Worm (Caenorhabditis elegans): ENCODE measurements around the gene fbxb-6.
"Not testable (repeated sequence)": the region's sequence is repeated elsewhere in the genome, so short reads cannot be mapped to it uniquely, and the experiment has no call there.

fbxb-6 gene

DNA sequence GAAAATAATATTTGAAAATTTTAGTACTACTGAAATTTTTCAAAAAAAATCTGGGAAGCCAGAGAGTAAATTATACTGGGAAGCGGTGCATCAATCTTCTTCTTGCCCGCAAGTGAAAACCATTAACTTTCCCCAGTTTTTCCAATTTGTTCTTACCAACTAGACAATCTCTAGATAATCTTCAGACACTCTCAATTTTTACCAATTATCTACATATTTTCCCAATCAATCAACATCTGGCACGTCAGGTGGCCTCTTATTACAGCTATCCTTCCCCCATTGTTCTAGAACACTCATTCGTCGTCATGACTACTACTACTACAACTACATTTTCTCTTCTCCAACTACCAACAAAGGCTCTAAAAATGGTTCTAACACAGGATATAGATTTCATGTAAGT, at the start of gene fbxb-6:
Gene fbxb-6 (plus strand): TSS at position 301 of the 400 bp plus-strand sequence.
- TF ChIP-seq unc-62 (GFP tag; optimal IDR thresholded peaks at IDR 0.05), result no peak

ce11 chrII:2023514-2023913, 41.1 kb upstream of the fbxb-6 start, which contains the start of gene cya-2:
Gene cya-2, minus strand, starts transcription at chrII:2023614.
- not testable (repeated sequence) for TF ChIP-seq unc-62 (GFP tag; optimal IDR thresholded peaks at IDR 0.05)

DNA sequence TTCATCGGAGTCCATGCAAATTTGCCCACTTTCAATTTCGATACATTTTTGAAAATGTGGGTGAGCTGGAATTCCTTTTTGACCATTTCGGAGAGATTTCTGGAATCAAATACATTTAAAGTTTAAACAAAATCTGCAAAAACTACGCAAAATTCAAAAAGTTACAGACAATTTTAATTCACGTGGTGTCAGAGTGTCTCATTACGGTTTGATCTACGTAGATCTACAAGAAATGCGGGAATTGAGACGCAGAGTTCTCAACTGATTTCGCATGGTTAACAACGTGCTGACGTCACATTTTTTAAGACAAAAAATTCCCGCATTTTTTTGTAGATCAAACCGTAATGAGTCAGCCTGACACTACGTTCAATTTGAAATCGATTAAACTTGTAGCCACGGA, 38.1 kb upstream of the fbxb-6 start, which contains the start of gene bath-21:
Gene bath-21 (minus strand): TSS at position 101 of the 400 bp plus-strand sequence.
- no peak for TF ChIP-seq unc-62 (GFP tag; optimal IDR thresholded peaks at IDR 0.05)

DNA sequence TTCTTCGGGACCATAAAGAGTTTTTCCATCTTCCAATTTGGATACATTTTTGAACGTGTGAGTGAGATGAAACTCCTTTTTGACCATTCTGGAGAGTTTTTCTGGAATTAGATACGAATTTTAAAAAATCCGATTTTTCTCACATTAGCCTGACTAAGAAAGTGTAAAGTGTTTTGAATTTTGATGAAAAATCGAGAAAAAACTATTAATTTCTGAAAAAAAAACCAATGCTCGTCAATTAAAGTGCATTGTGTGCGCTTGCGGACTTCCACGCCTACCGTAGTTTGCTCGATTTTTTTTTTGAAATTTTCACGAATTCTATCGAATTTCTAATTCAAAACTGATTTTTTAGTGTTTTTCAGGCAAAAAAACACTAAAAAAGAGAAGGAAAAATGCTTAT, 35.9 kb upstream of the fbxb-6 start, which contains the start of gene bath-1:
Gene bath-1 (minus strand): TSS at position 101 of the 400 bp plus-strand sequence.
- TF ChIP-seq unc-62 (GFP tag; optimal IDR thresholded peaks at IDR 0.05), result no peak

ce11 chrII:2030367-2030766, 34.2 kb upstream of the fbxb-6 start, which contains the start of gene bath-3:
Gene bath-3, minus strand, starts transcription at chrII:2030467.
- TF ChIP-seq unc-62 (GFP tag; optimal IDR thresholded peaks at IDR 0.05), result no peak

ce11 chrII:2031852-2032251, 32.7 kb upstream of the fbxb-6 start, which contains the start of gene bath-5:
Gene bath-5, minus strand, starts transcription at chrII:2031952.
- no peak for TF ChIP-seq unc-62 (GFP tag; optimal IDR thresholded peaks at IDR 0.05)

DNA sequence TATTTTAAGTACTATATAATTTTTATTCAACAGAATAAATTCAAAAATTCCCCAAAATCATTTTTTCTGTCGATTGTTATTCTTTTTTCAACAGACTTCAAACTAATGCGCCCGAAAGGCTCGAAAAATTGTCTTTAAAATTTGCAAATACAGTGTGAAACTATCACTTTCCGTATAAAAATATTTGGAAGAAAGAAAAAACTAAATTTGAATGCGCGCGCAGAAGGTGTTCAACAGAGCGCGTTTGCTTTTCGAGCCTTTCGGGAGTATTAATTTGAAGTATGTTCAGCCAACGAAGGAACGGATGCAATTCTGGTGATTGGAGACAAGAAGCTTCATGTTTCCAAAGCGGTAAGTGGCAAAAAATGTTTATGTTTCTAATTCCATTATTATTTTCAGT, 32.3 kb upstream of the fbxb-6 start, which contains the start of gene btb-4:
Gene btb-4 (plus strand): TSS at position 35 of the 400 bp plus-strand sequence.
- not testable (repeated sequence) for TF ChIP-seq unc-62 (GFP tag; optimal IDR thresholded peaks at IDR 0.05)

DNA sequence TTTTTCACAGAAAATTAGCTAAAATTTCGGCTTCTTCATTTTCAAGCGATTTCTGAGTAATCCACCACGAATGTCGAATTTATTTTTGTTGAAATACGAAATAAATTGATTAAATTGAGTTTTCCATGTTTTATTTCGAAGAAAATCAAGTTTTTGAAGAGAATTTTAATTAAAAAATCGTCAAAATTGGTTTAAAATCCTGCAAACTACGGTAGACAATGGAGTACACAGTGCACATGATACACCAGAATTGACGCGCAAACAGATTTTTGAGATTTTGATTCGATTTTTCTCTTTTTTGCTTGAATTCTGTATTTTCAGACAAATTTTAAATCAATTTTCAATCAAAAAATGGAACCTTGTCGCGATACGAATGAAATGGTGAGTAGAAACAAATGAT, 31.3 kb upstream of the fbxb-6 start, which contains the start of gene F59H6.14:
Gene F59H6.14 (plus strand): TSS at position 301 of the 400 bp plus-strand sequence.
- no peak for TF ChIP-seq unc-62 (GFP tag; optimal IDR thresholded peaks at IDR 0.05)

DNA sequence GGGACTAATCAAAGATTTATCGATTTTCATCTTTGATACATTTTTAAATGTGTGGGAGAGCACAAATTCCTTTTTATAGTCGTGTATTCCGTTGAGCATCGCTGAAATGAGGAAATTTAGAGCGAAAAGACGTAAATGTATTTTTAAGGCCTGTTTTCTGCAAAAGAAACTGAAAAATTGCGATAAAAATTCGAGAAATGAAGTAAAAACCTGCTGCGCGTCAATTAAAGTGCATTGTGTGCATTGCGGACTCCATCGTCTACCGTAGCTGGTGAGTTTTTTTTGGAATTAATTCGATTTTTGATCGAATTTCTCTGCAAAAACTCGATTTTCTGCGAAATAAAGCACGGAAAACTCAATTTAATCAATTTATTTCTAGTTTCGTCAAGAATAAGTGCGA, 25.3 kb upstream of the fbxb-6 start, which contains the start of gene bath-19:
Gene bath-19 (minus strand): TSS at position 101 of the 400 bp plus-strand sequence.
- TF ChIP-seq unc-62 (GFP tag; optimal IDR thresholded peaks at IDR 0.05), result no peak

ce11 chrII:2042447-2042846, 22.1 kb upstream of the fbxb-6 start, which contains the start of gene bath-20:
Gene bath-20, minus strand, starts transcription at chrII:2042547.
- no peak for TF ChIP-seq unc-62 (GFP tag; optimal IDR thresholded peaks at IDR 0.05)

DNA sequence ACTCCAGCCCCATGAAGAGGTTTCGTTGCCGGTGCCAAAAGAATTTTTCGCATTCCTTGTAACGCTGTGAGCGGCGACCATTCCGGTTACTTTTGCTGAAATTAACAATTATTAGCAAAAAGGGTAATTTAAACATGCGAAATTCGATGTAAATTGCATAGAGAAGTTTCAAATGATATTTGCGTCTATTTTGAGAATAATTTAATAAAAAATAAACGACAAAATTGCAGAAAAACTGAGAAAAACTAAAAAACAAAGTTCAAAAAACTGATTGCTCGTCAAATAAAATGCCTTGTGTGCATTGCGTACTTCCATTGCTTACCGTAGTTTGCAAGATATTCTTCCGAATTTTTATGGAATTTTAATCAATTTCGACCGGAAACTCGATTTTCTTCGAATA, 19.1 kb upstream of the fbxb-6 start, which contains the start of gene bath-24:
Gene bath-24 (minus strand): TSS at position 101 of the 400 bp plus-strand sequence.
- no peak for TF ChIP-seq unc-62 (GFP tag; optimal IDR thresholded peaks at IDR 0.05)

ce11 chrII:2046556-2046955, 18.0 kb upstream of the fbxb-6 start, which contains the start of gene math-1:
Gene math-1, minus strand, starts transcription at chrII:2046656.
- TF ChIP-seq unc-62 (GFP tag; optimal IDR thresholded peaks at IDR 0.05), result not testable (repeated sequence)

ce11 chrII:2051372-2051771, 13.2 kb upstream of the fbxb-6 start, which contains the start of gene fbxb-35:
Gene fbxb-35, plus strand, starts transcription at chrII:2051672.
- no peak for TF ChIP-seq unc-62 (GFP tag; optimal IDR thresholded peaks at IDR 0.05)

DNA sequence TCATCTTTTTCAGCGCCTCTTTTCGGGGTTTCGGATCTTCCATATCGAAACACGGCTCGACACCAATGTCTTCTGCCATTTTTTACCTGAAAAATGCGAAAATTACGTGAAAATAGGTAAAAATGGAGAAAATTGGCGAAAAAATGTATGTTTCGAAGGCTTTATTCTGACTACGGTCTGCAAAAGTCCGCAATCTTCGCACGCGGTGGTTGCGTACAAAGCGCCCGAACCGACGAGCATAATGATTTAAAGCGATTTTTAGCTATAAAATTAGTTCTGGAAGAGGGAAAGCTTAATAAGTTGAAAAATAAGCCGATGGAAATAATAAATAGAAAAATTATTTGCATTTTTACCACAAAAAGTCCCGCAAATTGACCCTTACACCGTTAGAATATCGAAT, 5.6 kb upstream of the fbxb-6 start, which contains the start of gene F07E5.5:
Gene F07E5.5 (minus strand): TSS at position 86 of the 400 bp plus-strand sequence.
- no peak for TF ChIP-seq unc-62 (GFP tag; optimal IDR thresholded peaks at IDR 0.05)

DNA sequence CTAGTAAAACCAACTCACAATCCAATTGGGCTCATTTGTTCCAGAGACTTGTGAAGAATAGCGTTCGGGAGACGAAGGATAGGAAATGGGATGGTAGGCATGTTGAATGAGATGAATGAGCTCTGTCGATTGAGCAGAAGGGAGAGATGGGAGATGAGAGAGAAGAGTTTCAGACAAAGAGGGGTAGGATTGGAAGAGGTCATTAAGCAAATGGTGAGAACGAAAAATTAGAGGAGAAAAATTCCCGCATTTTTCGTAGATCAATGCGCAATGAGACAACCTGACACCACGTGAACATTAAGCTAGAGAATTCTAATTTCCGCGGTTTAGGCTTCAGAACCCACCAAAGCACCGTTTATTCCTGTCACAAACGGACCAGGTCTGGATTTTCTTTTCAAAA, 608 bp upstream of the fbxb-6 start, which contains the start of gene F07E5.13:
Gene F07E5.13 (minus strand): TSS at position 101 of the 400 bp plus-strand sequence.
- no peak for TF ChIP-seq unc-62 (GFP tag; optimal IDR thresholded peaks at IDR 0.05)

DNA sequence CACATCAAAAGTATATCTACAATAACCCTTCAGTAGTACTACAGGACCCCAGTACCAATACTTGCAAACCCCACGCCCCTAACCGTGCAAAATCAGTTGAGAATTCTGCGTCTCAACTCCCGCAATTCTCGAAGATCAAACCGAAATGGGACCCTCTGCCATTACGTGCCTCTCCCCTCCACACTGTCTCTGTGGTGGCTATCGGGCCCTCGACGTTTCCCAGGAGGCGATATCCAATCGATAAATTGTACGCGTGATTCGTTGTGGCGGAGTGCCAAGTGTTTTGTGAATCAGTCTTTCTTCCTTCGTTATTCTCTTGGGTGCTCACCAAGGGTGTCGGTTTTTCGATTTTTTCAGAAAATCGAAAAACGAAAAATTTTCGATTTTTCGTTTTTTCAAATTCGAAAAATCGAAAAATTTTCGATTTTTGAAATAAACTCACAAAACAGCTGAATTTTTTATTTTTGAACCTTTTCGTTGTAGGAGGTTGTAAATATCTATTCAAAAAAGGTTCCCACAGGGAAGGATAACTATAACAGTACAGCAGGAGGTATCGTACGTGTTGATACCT, 2.9 kb downstream of the fbxb-6 start, which contains the start of gene F07E5.12:
Gene F07E5.12 (plus strand): TSS at position 521 of the 571 bp plus-strand sequence.
- TF ChIP-seq unc-62 (GFP tag; optimal IDR thresholded peaks at IDR 0.05), result not testable (repeated sequence)

DNA sequence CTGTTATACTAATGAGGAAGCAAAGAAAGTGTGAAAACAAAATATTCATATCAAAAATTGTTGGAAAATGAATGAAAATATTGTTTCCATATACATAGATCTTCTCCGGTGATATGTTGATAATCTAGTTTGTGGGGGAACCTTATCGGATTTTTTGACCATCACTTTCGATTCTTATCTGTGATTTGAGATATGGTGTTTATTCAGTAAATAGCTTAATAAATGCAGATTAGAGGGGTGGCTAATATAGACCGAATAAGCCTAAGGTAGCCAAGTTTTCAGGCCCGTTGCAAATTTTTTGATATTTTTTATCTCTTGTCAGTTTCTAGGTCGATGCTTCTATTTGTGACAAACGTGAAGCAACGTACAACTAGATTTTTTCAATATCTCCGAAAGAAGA, 6.8 kb downstream of the fbxb-6 start, which contains the start of gene F07E5.7:
Gene F07E5.7 (minus strand): TSS at position 101 of the 400 bp plus-strand sequence.
- no peak for TF ChIP-seq unc-62 (GFP tag; optimal IDR thresholded peaks at IDR 0.05)
